Worm (Caenorhabditis elegans) whole organism, L4 larva: ENCODE measurements around the gene mrps-11.

ENCODE experiments used
- F49E8.2 ChIP-seq: sonication (generic microtip); optimal IDR thresholded peaks from 2 replicates; lab custom pipeline; 2016; ENCODE audit warnings: missing compliant biosample characterization, mild to moderate bottlenecking, missing genetic modification characterization, borderline replicate concordance
- Y48G9A.11 ChIP-seq: fragments of 200-800 bp; sonication (Bioruptor generic); IDR thresholded peaks from 2 replicates; pipeline ENCODE4 v1.3.6; 2022; ENCODE audit warnings: missing genetic modification reagents, missing genetic modification characterization, missing compliant biosample characterization
- Y5F2A.4 ChIP-seq: fragments of 200-800 bp; sonication (Bioruptor generic); optimal IDR thresholded peaks from 2 replicates; lab custom pipeline; 2018; ENCODE audit warnings: mild to moderate bottlenecking, missing genetic modification characterization, missing compliant biosample characterization
- aha-1 ChIP-seq: fragments of 150-350 bp; peaks from one replicate; lab custom pipeline; 2014; ENCODE audit warnings: missing biosample characterization, missing genetic modification characterization
- aly-2 ChIP-seq: sonication (generic microtip); optimal IDR thresholded peaks from 2 replicates; lab custom pipeline; 2018; ENCODE audit warnings: missing biosample characterization, missing genetic modification characterization
- ama-1 ChIP-seq: fragments of 150-350 bp; optimal IDR thresholded peaks from 2 replicates; lab custom pipeline; 2014; ENCODE audit warnings: inconsistent platforms, mixed read lengths
- attf-4 ChIP-seq: sonication (generic microtip); optimal IDR thresholded peaks from 3 replicates; lab custom pipeline; 2017; ENCODE audit warnings: missing biosample characterization, missing genetic modification characterization
- ceh-20 ChIP-seq: fragments of 200-800 bp; sonication (Bioruptor generic); IDR thresholded peaks from 2 replicates; pipeline ENCODE4 v1.3.6; 2022; ENCODE audit warnings: missing genetic modification reagents, missing genetic modification characterization, missing compliant biosample characterization
- ceh-28 ChIP-seq: fragments of 150-350 bp; optimal IDR thresholded peaks from 2 replicates; lab custom pipeline; 2014; ENCODE audit warnings: missing biosample characterization, missing genetic modification reagents, missing genetic modification characterization
- ceh-32 ChIP-seq: sonication (generic microtip); optimal IDR thresholded peaks from 2 replicates; lab custom pipeline; 2016; ENCODE audit warnings: mild to moderate bottlenecking, missing genetic modification characterization, missing compliant biosample characterization; ENCODE audit not compliant: poor library complexity
- ceh-82 ChIP-seq: sonication (generic microtip); optimal IDR thresholded peaks from 2 replicates; lab custom pipeline; 2017; ENCODE audit warnings: missing biosample characterization, missing genetic modification characterization
- ctbp-1 ChIP-seq: fragments of 200-800 bp; sonication (Bioruptor generic); IDR thresholded peaks from 2 replicates; pipeline ENCODE4 v1.3.6; 2022; ENCODE audit warnings: missing genetic modification reagents, missing genetic modification characterization, missing compliant biosample characterization
- daf-12 ChIP-seq: fragments of 150-350 bp; optimal IDR thresholded peaks from 2 replicates; lab custom pipeline; 2014; ENCODE audit warnings: missing biosample characterization, missing genetic modification reagents, missing genetic modification characterization
- daf-16 ChIP-seq, 3 experiments: sonication (generic microtip); optimal IDR thresholded peaks; 2 replicates each; lab custom pipeline; 2016 to 2017; ENCODE audit warnings: missing genetic modification characterization in 3 of 3, missing genetic modification reagents in 3 of 3, mild to moderate bottlenecking in 2 of 3, missing compliant biosample characterization in 2 of 3, missing biosample characterization in 1 of 3, moderate library complexity in 1 of 3
- dmd-6 ChIP-seq: fragments of 200-800 bp; sonication (Bioruptor generic); IDR thresholded peaks from 2 replicates; pipeline ENCODE4 v1.3.6; 2022; ENCODE audit warnings: missing genetic modification reagents, missing genetic modification characterization, missing compliant biosample characterization
- dmd-9 ChIP-seq: fragments of 200-800 bp; sonication (Bioruptor generic); IDR thresholded peaks from 2 replicates; pipeline ENCODE4 v1.3.6; 2022; ENCODE audit warnings: missing genetic modification reagents, missing genetic modification characterization, missing compliant biosample characterization
- duxl-1 ChIP-seq: sonication (generic microtip); optimal IDR thresholded peaks from 2 replicates; lab custom pipeline; 2016; ENCODE audit warnings: mild to moderate bottlenecking, missing genetic modification characterization, moderate library complexity, missing compliant biosample characterization; ENCODE audit not compliant: poor library complexity
- dve-1 ChIP-seq: sonication (generic microtip); optimal IDR thresholded peaks from 2 replicates; lab custom pipeline; 2017; ENCODE audit warnings: antibody characterized with exemption, mild to moderate bottlenecking, missing genetic modification characterization, missing compliant biosample characterization; ENCODE audit not compliant: insufficient read depth
- egl-27 ChIP-seq: sonication (generic microtip); optimal IDR thresholded peaks from 3 replicates; lab custom pipeline; 2017; ENCODE audit warnings: missing biosample characterization, missing genetic modification reagents, missing genetic modification characterization
- fkh-10 ChIP-seq: fragments of 150-350 bp; optimal IDR thresholded peaks from 2 replicates; lab custom pipeline; 2014; ENCODE audit warnings: missing biosample characterization, missing genetic modification reagents, missing genetic modification characterization
- fos-1 ChIP-seq: fragments of 150-350 bp; optimal IDR thresholded peaks from 2 replicates; lab custom pipeline; 2014; ENCODE audit warnings: missing biosample characterization, missing genetic modification characterization
- hlh-11 ChIP-seq: fragments of 200-800 bp; sonication (Bioruptor generic); optimal IDR thresholded peaks from 2 replicates; lab custom pipeline; 2018; ENCODE audit warnings: mild to moderate bottlenecking, missing genetic modification characterization, missing compliant biosample characterization
- lin-1 ChIP-seq: fragments of 200-800 bp; sonication (Bioruptor generic); IDR thresholded peaks from 2 replicates; pipeline ENCODE4 v1.3.6; 2022; ENCODE audit warnings: missing genetic modification reagents, missing genetic modification characterization, missing compliant biosample characterization
- lin-15B ChIP-seq: fragments of 150-350 bp; sonication (generic microtip); optimal IDR thresholded peaks from 3 replicates; lab custom pipeline; 2014; ENCODE audit warnings: missing biosample characterization, missing genetic modification characterization
- madf-5 ChIP-seq, 2 experiments: fragments of 200-800 bp; sonication (Bioruptor generic); IDR thresholded peaks; 2 replicates each; pipeline ENCODE4 v1.3.6; 2022; ENCODE audit warnings: missing compliant biosample characterization in 2 of 2, missing genetic modification characterization in 2 of 2
- madf-9 ChIP-seq: fragments of 200-800 bp; sonication (Bioruptor generic); conservative IDR thresholded peaks from 2 replicates; pipeline ENCODE4 v1.3.6; 2022; ENCODE audit warnings: missing genetic modification reagents, missing genetic modification characterization, missing compliant biosample characterization
- mep-1 ChIP-seq: fragments of 150-350 bp; sonication (generic microtip); optimal IDR thresholded peaks from 3 replicates; lab custom pipeline; 2014; ENCODE audit warnings: missing biosample characterization, missing genetic modification characterization
- mes-2 ChIP-seq: sonication (generic microtip); optimal IDR thresholded peaks from 2 replicates; lab custom pipeline; 2016; ENCODE audit warnings: missing genotype, mild to moderate bottlenecking, missing genetic modification characterization, missing compliant biosample characterization; ENCODE audit not compliant: poor library complexity, severe bottlenecking
- nhr-237 ChIP-seq: sonication (generic microtip); optimal IDR thresholded peaks from 2 replicates; lab custom pipeline; 2017; ENCODE audit warnings: missing biosample characterization, missing genetic modification characterization
- nhr-28 ChIP-seq: fragments of 150-350 bp; optimal IDR thresholded peaks from 2 replicates; lab custom pipeline; 2014; ENCODE audit warnings: missing biosample characterization, missing genetic modification characterization
- nhr-48 ChIP-seq: sonication (generic microtip); optimal IDR thresholded peaks from 2 replicates; lab custom pipeline; 2016; ENCODE audit warnings: mild to moderate bottlenecking, missing genetic modification characterization, missing compliant biosample characterization
- nhr-6 ChIP-seq: fragments of 150-350 bp; optimal IDR thresholded peaks from 2 replicates; lab custom pipeline; 2014; ENCODE audit warnings: missing biosample characterization, missing genetic modification characterization
- nhr-77 ChIP-seq: fragments of 150-350 bp; optimal IDR thresholded peaks from 2 replicates; lab custom pipeline; 2014; ENCODE audit warnings: missing biosample characterization, missing genetic modification characterization
- php-3 ChIP-seq: fragments of 200-800 bp; sonication (Bioruptor generic); IDR thresholded peaks from 2 replicates; pipeline ENCODE4 v1.3.6; 2022; ENCODE audit warnings: missing genetic modification reagents, missing genetic modification characterization, missing compliant biosample characterization
- pqm-1 ChIP-seq: sonication (generic microtip); optimal IDR thresholded peaks from 2 replicates; lab custom pipeline; 2017; ENCODE audit warnings: missing biosample characterization, missing genetic modification characterization
- rbr-2 ChIP-seq: sonication (generic microtip); optimal IDR thresholded peaks from 2 replicates; lab custom pipeline; 2016; ENCODE audit warnings: missing genotype, missing genetic modification characterization, missing compliant biosample characterization
- spr-3 ChIP-seq: fragments of 200-800 bp; sonication (Bioruptor generic); optimal IDR thresholded peaks from 2 replicates; lab custom pipeline; 2018; ENCODE audit warnings: mild to moderate bottlenecking, missing genetic modification characterization, missing compliant biosample characterization
- tag-97 ChIP-seq: fragments of 200-800 bp; sonication (Bioruptor generic); IDR thresholded peaks from 2 replicates; pipeline ENCODE4 v1.3.6; 2022; ENCODE audit warnings: missing genetic modification characterization, missing compliant biosample characterization
- tra-1 ChIP-seq: fragments of 200-800 bp; sonication (Bioruptor generic); IDR thresholded peaks from 2 replicates; pipeline ENCODE4 v1.3.6; 2022; ENCODE audit warnings: missing genetic modification reagents, missing genetic modification characterization, missing compliant biosample characterization
- unc-62 ChIP-seq, 3 experiments: fragments of 150-350 bp in 1 of 3; sonication (generic microtip); optimal IDR thresholded peaks in 2 of 3; peaks in 1 of 3; 1 replicate in 1 of 3; 2 replicates in 2 of 3; lab custom pipeline; 2014 to 2017; ENCODE audit warnings: missing biosample characterization in 3 of 3, missing genetic modification characterization in 3 of 3, missing genetic modification reagents in 3 of 3, missing genotype in 1 of 3
- zfp-2 ChIP-seq: sonication (generic microtip); optimal IDR thresholded peaks from 2 replicates; lab custom pipeline; 2016; ENCODE audit warnings: mild to moderate bottlenecking, missing genetic modification characterization, missing compliant biosample characterization
- zfp-3 ChIP-seq: fragments of 200-800 bp; sonication (Bioruptor generic); conservative IDR thresholded peaks from 2 replicates; pipeline ENCODE4 v1.3.6; 2022; ENCODE audit warnings: missing genetic modification reagents, missing genetic modification characterization, missing compliant biosample characterization
- zip-2 ChIP-seq: fragments of 150-350 bp; optimal IDR thresholded peaks from 2 replicates; lab custom pipeline; 2014; ENCODE audit warnings: missing biosample characterization, missing genetic modification characterization
- ztf-7 ChIP-seq: fragments of 150-350 bp; optimal IDR thresholded peaks from 2 replicates; lab custom pipeline; 2014; ENCODE audit warnings: missing biosample characterization, missing genetic modification characterization

mrps-11 gene

ce11 chrV:12532369-12532768, 37.9 kb upstream of the mrps-11 start:
- TF ChIP-seq mep-1 (no peak), lin-1 (GFP tag; lab: Robert Waterston, UW) (no peak), fos-1 (tag; lab: Kevin White, UChicago) (no peak), hlh-11 (tag; lab: Kevin White, UChicago) (peak; percentile 10), ama-1 (lab: Kevin White, UChicago) (no peak), ceh-82 (tag; lab: Kevin White, UChicago) (no peak), tra-1 (no peak), spr-3 (no peak), madf-5 (GFP tag; IDR thresholded peaks at IDR 0.05; lab: Robert Waterston, UW) (no peak), ztf-7 (tag; lab: Kevin White, UChicago) (no peak), dmd-9 (GFP tag; lab: Robert Waterston, UW) (no peak), lin-15B (tag; lab: Kevin White, UChicago) (no peak), mes-2 (tag; lab: Kevin White, UChicago) (no peak), attf-4 (no peak), pqm-1 (tag; lab: Kevin White, UChicago) (peak; percentile 42), php-3 (GFP tag; lab: Robert Waterston, UW) (no peak), Y48G9A.11 (GFP tag; lab: Robert Waterston, UW) (no peak), tag-97 (GFP tag; lab: Robert Waterston, UW) (no peak), ceh-28 (tag; lab: Kevin White, UChicago) (no peak), Y5F2A.4 (GFP tag; lab: Kevin White, UChicago) (no peak), aly-2 (no peak), F49E8.2 (no peak), ceh-20 (GFP tag; lab: Robert Waterston, UW) (no peak), zfp-2 (tag; lab: Kevin White, UChicago) (no peak), zip-2 (tag; lab: Kevin White, UChicago) (no peak), zfp-3 (GFP tag; lab: Robert Waterston, UW) (no peak), ceh-32 (no peak), nhr-48 (tag; lab: Kevin White, UChicago) (no peak), aha-1 (tag; lab: Kevin White, UChicago) (peak; percentile 75), fkh-10 (no peak), duxl-1 (tag; lab: Kevin White, UChicago) (no peak), ctbp-1 (GFP tag; lab: Robert Waterston, UW) (no peak), nhr-6 (tag; lab: Kevin White, UChicago) (no peak), daf-12 (tag; lab: Kevin White, UChicago) (no peak), madf-9 (GFP tag; lab: Robert Waterston, UW) (no peak), unc-62 (GFP tag; optimal IDR thresholded peaks at IDR 0.05 in 1 of 2; lab: Kevin White, UChicago) (no peak), unc-62 (tag; optimal IDR thresholded peaks at IDR 0.05; lab: Kevin White, UChicago) (no peak), nhr-28 (tag; lab: Kevin White, UChicago) (peak; percentile 14), nhr-237 (tag; lab: Kevin White, UChicago) (no peak), daf-16 (GFP tag; optimal IDR thresholded peaks at IDR 0.05; lab: Kevin White, UChicago) (no peak), daf-16 (tag; optimal IDR thresholded peaks at IDR 0.05; lab: Kevin White, UChicago) (peak; percentile 54), egl-27 (tag; lab: Kevin White, UChicago) (no peak), nhr-77 (no peak), dve-1 (peak; percentile 19), rbr-2 (tag; lab: Kevin White, UChicago) (no peak), dmd-6 (GFP tag; lab: Robert Waterston, UW) (peak; percentile 45; the same call in 1 of the 2 replicates)
- TF ChIP-seq, all 104 proteins: peak for 7
